Worm (Caenorhabditis elegans) whole organism, L3 larva: ENCODE data around the gene ndx-9.

Experiments used
- R02D3.7 ChIP-seq: fragments of 150-350 bp; optimal IDR thresholded peaks from 2 replicates; lab custom pipeline; 2014; ENCODE audit warnings: missing biosample characterization, missing genetic modification characterization
- ZK546.5 ChIP-seq: sonication (generic microtip); optimal IDR thresholded peaks from 2 replicates; lab custom pipeline; 2017; ENCODE audit warnings: missing biosample characterization, missing genetic modification characterization
- ama-1 ChIP-seq: fragments of 150-350 bp; optimal IDR thresholded peaks from 2 replicates; lab custom pipeline; 2018
- ceh-16 ChIP-seq: sonication (generic microtip); optimal IDR thresholded peaks from 2 replicates; lab custom pipeline; 2017; ENCODE audit warnings: missing biosample characterization, missing genetic modification characterization
- ceh-28 ChIP-seq: fragments of 150-350 bp; optimal IDR thresholded peaks from 2 replicates; lab custom pipeline; 2014; ENCODE audit warnings: missing biosample characterization, missing genetic modification reagents, missing genetic modification characterization
- ceh-82 ChIP-seq: fragments of 150-350 bp; optimal IDR thresholded peaks from 2 replicates; lab custom pipeline; 2014; ENCODE audit warnings: missing biosample characterization, missing genetic modification characterization
- ceh-9 ChIP-seq: sonication (generic microtip); optimal IDR thresholded peaks from 2 replicates; lab custom pipeline; 2018; ENCODE audit warnings: missing biosample characterization, missing genetic modification characterization
- egl-27 ChIP-seq: sonication (generic microtip); optimal IDR thresholded peaks from 4 replicates; lab custom pipeline; 2017; ENCODE audit warnings: missing biosample characterization, missing genetic modification reagents, missing genetic modification characterization
- egl-5 ChIP-seq: fragments of 150-350 bp; optimal IDR thresholded peaks from 2 replicates; lab custom pipeline; 2017; ENCODE audit warnings: missing biosample characterization, missing genetic modification reagents, missing genetic modification characterization, inconsistent platforms
- elt-1 ChIP-seq: fragments of 150-350 bp; optimal IDR thresholded peaks from 2 replicates; lab custom pipeline; 2014; ENCODE audit warnings: missing biosample characterization, missing genetic modification characterization
- elt-2 ChIP-seq: sonication (generic microtip); optimal IDR thresholded peaks from 2 replicates; lab custom pipeline; 2016; ENCODE audit warnings: missing genetic modification reagents, mild to moderate bottlenecking, missing genetic modification characterization, missing compliant biosample characterization
- elt-3 ChIP-seq, 3 experiments: fragments of 150-350 bp in 1 of 3; sonication (generic microtip) in 2 of 3; optimal IDR thresholded peaks; 2 replicates in 2 of 3; 4 replicates in 1 of 3; lab custom pipeline; 2014 to 2017; ENCODE audit warnings: missing biosample characterization in 3 of 3, missing genetic modification characterization in 3 of 3
- fkh-10 ChIP-seq: sonication (generic microtip); optimal IDR thresholded peaks from 2 replicates; lab custom pipeline; 2017; ENCODE audit warnings: missing biosample characterization, missing genetic modification reagents, missing genetic modification characterization
- fos-1 ChIP-seq: fragments of 150-350 bp; optimal IDR thresholded peaks from 2 replicates; lab custom pipeline; 2014; ENCODE audit warnings: missing biosample characterization, missing genetic modification characterization
- hmg-11 ChIP-seq: sonication (generic microtip); optimal IDR thresholded peaks from 2 replicates; lab custom pipeline; 2016; ENCODE audit warnings: missing genetic modification characterization, missing compliant biosample characterization
- jun-1 ChIP-seq: fragments of 150-350 bp; optimal IDR thresholded peaks from 2 replicates; lab custom pipeline; 2014; ENCODE audit warnings: missing biosample characterization, missing genetic modification reagents, missing genetic modification characterization
- lin-15B ChIP-seq: fragments of 150-350 bp; optimal IDR thresholded peaks from 2 replicates; lab custom pipeline; 2014; ENCODE audit warnings: missing biosample characterization, missing genetic modification characterization
- lin-39 ChIP-seq: fragments of 150-350 bp; optimal IDR thresholded peaks from 2 replicates; lab custom pipeline; 2018; ENCODE audit warnings: missing biosample characterization, missing genetic modification reagents, missing genetic modification characterization
- lsy-12 ChIP-seq: sonication (generic microtip); optimal IDR thresholded peaks from 2 replicates; lab custom pipeline; 2016; ENCODE audit warnings: mild to moderate bottlenecking, missing genetic modification characterization, missing compliant biosample characterization
- mdl-1 ChIP-seq: fragments of 150-350 bp; optimal IDR thresholded peaks from 2 replicates; lab custom pipeline; 2014; ENCODE audit warnings: missing biosample characterization, missing genetic modification characterization
- mml-1 ChIP-seq: fragments of 150-350 bp; sonication (generic microtip); optimal IDR thresholded peaks from 3 replicates; lab custom pipeline; 2014; ENCODE audit warnings: missing biosample characterization, missing genetic modification characterization
- nfya-1 ChIP-seq: sonication (generic microtip); optimal IDR thresholded peaks from 2 replicates; lab custom pipeline; 2017; ENCODE audit warnings: missing genetic modification characterization, mild to moderate bottlenecking, missing compliant biosample characterization, antibody characterized with exemption, moderate library complexity; ENCODE audit not compliant: insufficient read depth
- nhr-12 ChIP-seq: fragments of 150-350 bp; optimal IDR thresholded peaks from 2 replicates; lab custom pipeline; 2014; ENCODE audit warnings: missing biosample characterization, missing genetic modification characterization
- nhr-25 ChIP-seq: sonication (generic microtip); optimal IDR thresholded peaks from 2 replicates; lab custom pipeline; 2017; ENCODE audit warnings: missing biosample characterization, missing genetic modification characterization
- nhr-43 ChIP-seq: sonication (generic microtip); optimal IDR thresholded peaks from 2 replicates; lab custom pipeline; 2016; ENCODE audit warnings: mild to moderate bottlenecking, missing genetic modification characterization, missing compliant biosample characterization; ENCODE audit not compliant: poor library complexity, severe bottlenecking
- nhr-67 ChIP-seq: fragments of 150-350 bp; optimal IDR thresholded peaks from 2 replicates; lab custom pipeline; 2014; ENCODE audit warnings: missing biosample characterization, missing genetic modification characterization
- nhr-77 ChIP-seq: fragments of 150-350 bp; optimal IDR thresholded peaks from 2 replicates; lab custom pipeline; 2014; ENCODE audit warnings: missing biosample characterization, missing genetic modification characterization
- pha-4 ChIP-seq: fragments of 150-350 bp; optimal IDR thresholded peaks from 2 replicates; lab custom pipeline; 2014; ENCODE audit warnings: missing biosample characterization, missing genetic modification reagents, missing genetic modification characterization
- sea-2 ChIP-seq: fragments of 150-350 bp; sonication (generic microtip); optimal IDR thresholded peaks from 4 replicates; lab custom pipeline; 2014; ENCODE audit warnings: missing biosample characterization, missing genetic modification reagents, missing genetic modification characterization
- skn-1 ChIP-seq: fragments of 150-350 bp; optimal IDR thresholded peaks from 2 replicates; lab custom pipeline; 2014; ENCODE audit warnings: missing biosample characterization, missing genetic modification characterization
- snpc-4 ChIP-seq: fragments of 150-350 bp; optimal IDR thresholded peaks from 2 replicates; lab custom pipeline; 2014; ENCODE audit warnings: missing biosample characterization, missing genetic modification characterization
- tbx-2 ChIP-seq: sonication (generic microtip); optimal IDR thresholded peaks from 2 replicates; lab custom pipeline; 2016; ENCODE audit warnings: mild to moderate bottlenecking, missing genetic modification characterization, missing compliant biosample characterization
- zag-1 ChIP-seq: fragments of 150-350 bp; optimal IDR thresholded peaks from 2 replicates; lab custom pipeline; 2014; ENCODE audit warnings: missing biosample characterization, missing genetic modification characterization
- ztf-11 ChIP-seq: fragments of 150-350 bp; optimal IDR thresholded peaks from 2 replicates; lab custom pipeline; 2014; ENCODE audit warnings: missing biosample characterization, missing genetic modification characterization
- ztf-4 ChIP-seq: fragments of 150-350 bp; optimal IDR thresholded peaks from 2 replicates; lab custom pipeline; 2014; ENCODE audit warnings: missing biosample characterization, missing genetic modification characterization

ndx-9 gene

ce11 chrIV:11026648-11027047, 14.8 kb upstream of the ndx-9 start:
- no peak for TF ChIP-seq R02D3.7
- no peak for TF ChIP-seq nhr-12 (tag; lab: Kevin White, UChicago)
- no peak for TF ChIP-seq ceh-9
- no peak for TF ChIP-seq lin-39
- no peak for TF ChIP-seq sea-2 (GFP tag; lab: Kevin White, UChicago)
- TF ChIP-seq ceh-82 (tag; lab: Kevin White, UChicago): no peak
- no peak for TF ChIP-seq egl-27 (tag; lab: Kevin White, UChicago)
- peak; percentile 31 for TF ChIP-seq lin-15B (tag; lab: Kevin White, UChicago)
- no peak for TF ChIP-seq nhr-77
- peak; percentile 31 for TF ChIP-seq skn-1 (tag; lab: Kevin White, UChicago)
- TF ChIP-seq egl-5: no peak
- no peak for TF ChIP-seq elt-3 (tag; optimal IDR thresholded peaks at IDR 0.05; lab: Kevin White, UChicago)
- TF ChIP-seq nhr-67: no peak
- TF ChIP-seq mdl-1 (tag; lab: Kevin White, UChicago): no peak
- TF ChIP-seq tbx-2 (tag; lab: Kevin White, UChicago): no peak
- no peak for TF ChIP-seq ceh-16 (tag; lab: Kevin White, UChicago)
- no peak for TF ChIP-seq nhr-43
- TF ChIP-seq snpc-4 (tag; lab: Kevin White, UChicago): peak; percentile 5
- no peak for TF ChIP-seq jun-1 (tag; lab: Kevin White, UChicago)
- peak; percentile 0 for TF ChIP-seq elt-2 (tag; lab: Kevin White, UChicago)
- no peak for TF ChIP-seq ztf-4 (tag; lab: Kevin White, UChicago)

ce11 chrIV:11025941-11026340, 14.1 kb upstream of the ndx-9 start:
- TF ChIP-seq lin-39 (peak; percentile 58), sea-2 (GFP tag; lab: Kevin White, UChicago) (peak; percentile 36), elt-3 (tag; optimal IDR thresholded peaks at IDR 0.05; lab: Kevin White, UChicago) (peak in 1 of 3 experiments; percentile 8), nhr-43 (peak; percentile 87), ama-1 (lab: Kevin White, UChicago) (peak; percentile 92), lin-15B (tag; lab: Kevin White, UChicago) (no peak), nhr-25 (tag; lab: Kevin White, UChicago) (peak; percentile 8), nfya-1 (peak; percentile 24), ztf-11 (tag; lab: Kevin White, UChicago) (no peak), pha-4 (tag; lab: Kevin White, UChicago) (peak; percentile 16), fkh-10 (GFP tag; lab: Kevin White, UChicago) (no peak), R02D3.7 (no peak), elt-1 (tag; lab: Kevin White, UChicago) (no peak), ceh-28 (no peak), ceh-16 (tag; lab: Kevin White, UChicago) (no peak), lsy-12 (tag; lab: Kevin White, UChicago) (peak; percentile 49), ceh-82 (tag; lab: Kevin White, UChicago) (no peak), tbx-2 (tag; lab: Kevin White, UChicago) (peak; percentile 43)

ce11 chrIV:11022303-11022702, 10.5 kb upstream of the ndx-9 start, which contains the start of gene alh-3:
alh-3 (plus strand) TSS chrIV:11022603.
- TF ChIP-seq snpc-4 (tag; lab: Kevin White, UChicago) (no peak), ceh-16 (tag; lab: Kevin White, UChicago) (no peak), ztf-4 (tag; lab: Kevin White, UChicago) (no peak), ceh-82 (tag; lab: Kevin White, UChicago) (no peak), elt-1 (tag; lab: Kevin White, UChicago) (no peak), sea-2 (GFP tag; lab: Kevin White, UChicago) (no peak), hmg-11 (no peak), lin-39 (no peak), nhr-67 (no peak), zag-1 (tag; lab: Kevin White, UChicago) (no peak), elt-2 (tag; lab: Kevin White, UChicago) (no peak), egl-5 (no peak), elt-3 (tag; optimal IDR thresholded peaks at IDR 0.05; lab: Kevin White, UChicago) (no peak), lsy-12 (tag; lab: Kevin White, UChicago) (no peak), fos-1 (tag; lab: Kevin White, UChicago) (no peak), ceh-28 (no peak), fkh-10 (GFP tag; lab: Kevin White, UChicago) (no peak), pha-4 (tag; lab: Kevin White, UChicago) (no peak), ZK546.5 (no peak), mml-1 (tag; lab: Kevin White, UChicago) (no peak)
